Fruit fly (Drosophila melanogaster) whole organism, embryonic: Measurements from ENCODE around the gene CG34288.
A peak's percentile ranks its signal among the peaks of the same experiment; 100 is the strongest.

Experiments
- Atf6 ChIP-seq: fragments of 200-800 bp; sonication (Bioruptor generic); IDR thresholded peaks from 2 replicates; pipeline ENCODE4 v1.3.6; 2022; ENCODE audit warnings: missing biosample characterization, missing genetic modification characterization
- Awh ChIP-seq: fragments of 200-800 bp; sonication (Bioruptor generic); IDR thresholded peaks from 2 replicates; pipeline ENCODE4, ENCODE4 v1.3.6; 2022; ENCODE audit warnings: missing biosample characterization, missing genetic modification characterization
- CG13123 ChIP-seq: fragments of 200-800 bp; sonication (Bioruptor generic); optimal IDR thresholded peaks from 2 replicates; lab custom pipeline; 2016; ENCODE audit warnings: missing biosample characterization, missing genetic modification characterization
- CG15011 ChIP-seq: fragments of 200-800 bp; sonication (Bioruptor generic); optimal IDR thresholded peaks from 3 replicates; lab custom pipeline; 2018; ENCODE audit warnings: missing biosample characterization, mild to moderate bottlenecking, missing genetic modification characterization
- CG17802 ChIP-seq: fragments of 200-800 bp; sonication (Bioruptor generic); optimal IDR thresholded peaks from 2 replicates; lab custom pipeline; 2018; ENCODE audit warnings: missing biosample characterization, mild to moderate bottlenecking, missing genetic modification characterization, moderate library complexity
- CG18011 ChIP-seq: fragments of 200-800 bp; sonication (Bioruptor generic); optimal IDR thresholded peaks from 2 replicates; lab custom pipeline; 2017; ENCODE audit warnings: missing biosample characterization, missing genetic modification characterization, mild to moderate bottlenecking, moderate library complexity, missing genotype
- CG2678 ChIP-seq: fragments of 200-800 bp; sonication (Bioruptor generic); optimal IDR thresholded peaks from 3 replicates; lab custom pipeline; 2019; ENCODE audit warnings: missing biosample characterization, mild to moderate bottlenecking, missing genetic modification characterization, moderate library complexity
- CG34376 ChIP-seq: fragments of 200-800 bp; sonication (Bioruptor generic); optimal IDR thresholded peaks from 2 replicates; lab custom pipeline; 2018; ENCODE audit warnings: missing biosample characterization, mild to moderate bottlenecking, missing genetic modification characterization
- CG4707 ChIP-seq: fragments of 200-800 bp; sonication (Bioruptor generic); optimal IDR thresholded peaks from 2 replicates; lab custom pipeline; 2018; ENCODE audit warnings: missing biosample characterization, mild to moderate bottlenecking, missing genetic modification characterization, moderate library complexity
- CG5180 ChIP-seq: fragments of 200-800 bp; sonication (Bioruptor generic); optimal IDR thresholded peaks from 3 replicates; lab custom pipeline; 2017; ENCODE audit warnings: missing biosample characterization, missing genetic modification characterization, mild to moderate bottlenecking, moderate library complexity, missing genetic modification reagents
- CG7372 ChIP-seq: fragments of 200-800 bp; sonication (Bioruptor generic); IDR thresholded peaks from 2 replicates; pipeline ENCODE4 v1.3.6; 2022; ENCODE audit warnings: missing biosample characterization, missing genetic modification characterization
- CG7839 ChIP-seq: fragments of 200-800 bp; sonication (Bioruptor generic); optimal IDR thresholded peaks from 3 replicates; lab custom pipeline; 2018; ENCODE audit warnings: missing biosample characterization, mild to moderate bottlenecking, missing genetic modification characterization, moderate library complexity
- CG7963 ChIP-seq: fragments of 200-800 bp; sonication (Bioruptor generic); IDR thresholded peaks from 3 replicates; pipeline ENCODE4 v1.3.6; 2022; ENCODE audit warnings: missing biosample characterization, missing genetic modification characterization; ENCODE audit not compliant: partially characterized antibody
- CG8089 ChIP-seq: fragments of 200-800 bp; sonication (Bioruptor generic); optimal IDR thresholded peaks from 3 replicates; lab custom pipeline; 2016; ENCODE audit warnings: missing biosample characterization, missing genetic modification characterization
- CG8478 ChIP-seq: fragments of >200 bp; optimal IDR thresholded peaks from 2 replicates; lab custom pipeline; 2018
- CG8765 ChIP-seq: fragments of 200-800 bp; sonication (Bioruptor generic); IDR thresholded peaks from 2 replicates; pipeline ENCODE4 v1.3.6; 2022; ENCODE audit warnings: missing biosample characterization, missing genetic modification characterization
- CG9609 ChIP-seq: fragments of 200-800 bp; sonication (Bioruptor generic); optimal IDR thresholded peaks from 3 replicates; lab custom pipeline; 2016; ENCODE audit warnings: missing biosample characterization, missing genetic modification characterization
- Chrac-16 ChIP-seq: fragments of 200-800 bp; sonication (Bioruptor generic); optimal IDR thresholded peaks from 3 replicates; lab custom pipeline; 2016; ENCODE audit warnings: missing biosample characterization, missing genetic modification characterization
- Dad ChIP-seq: fragments of 200-800 bp; sonication (Bioruptor generic); optimal IDR thresholded peaks from 3 replicates; lab custom pipeline; 2016; ENCODE audit warnings: missing biosample characterization, missing genetic modification characterization
- Dfd ChIP-seq, 2 experiments: fragments of >200 bp; optimal IDR thresholded peaks; 2 replicates each; lab custom pipeline; 2017; ENCODE audit warnings: missing biosample characterization in 2 of 2, missing genetic modification characterization in 2 of 2
- Dip3 ChIP-seq: fragments of 200-800 bp; sonication (Bioruptor generic); optimal IDR thresholded peaks from 3 replicates; lab custom pipeline; 2016; ENCODE audit warnings: missing biosample characterization, missing genetic modification characterization
- Dll ChIP-seq: fragments of 200-800 bp; sonication (Bioruptor generic); IDR thresholded peaks from 4 replicates; pipeline ENCODE4 v1.3.6; 2022; ENCODE audit warnings: missing biosample characterization, missing genetic modification characterization; ENCODE audit not compliant: partially characterized antibody
- Fer1 ChIP-seq: fragments of 200-800 bp; sonication (Bioruptor generic); optimal IDR thresholded peaks from 2 replicates; lab custom pipeline; 2017; ENCODE audit warnings: missing biosample characterization, mild to moderate bottlenecking, missing genetic modification characterization
- Hsf ChIP-seq: fragments of 200-800 bp; sonication (Bioruptor generic); optimal IDR thresholded peaks from 3 replicates; lab custom pipeline; 2016; ENCODE audit warnings: missing biosample characterization, missing genetic modification characterization
- Lim3 ChIP-seq: fragments of 200-800 bp; sonication (Bioruptor generic); IDR thresholded peaks from 2 replicates; pipeline ENCODE4 v1.3.6; 2022; ENCODE audit warnings: missing biosample characterization, missing genetic modification characterization
- Scr ChIP-seq: fragments of 200-800 bp; sonication (Bioruptor generic); IDR thresholded peaks from 2 replicates; pipeline ENCODE4 v1.3.6; 2022; ENCODE audit warnings: missing biosample characterization, missing genetic modification characterization; ENCODE audit not compliant: partially characterized antibody
- Sox100B ChIP-seq: fragments of 200-800 bp; sonication (Bioruptor generic); optimal IDR thresholded peaks from 3 replicates; lab custom pipeline; 2018; ENCODE audit warnings: missing biosample characterization, mild to moderate bottlenecking, missing genetic modification characterization
- Usf ChIP-seq: fragments of 200-800 bp; sonication (Bioruptor generic); optimal IDR thresholded peaks from 2 replicates; lab custom pipeline; 2017; ENCODE audit warnings: missing genotype, missing biosample characterization, missing genetic modification characterization
- Vsx1 ChIP-seq: fragments of 200-800 bp; sonication (Bioruptor generic); optimal IDR thresholded peaks from 2 replicates; lab custom pipeline; 2017; ENCODE audit warnings: missing biosample characterization, mild to moderate bottlenecking, missing genetic modification characterization, missing genetic modification reagents
- ap ChIP-seq: fragments of 200-800 bp; sonication (Bioruptor generic); IDR thresholded peaks from 2 replicates; pipeline ENCODE4 v1.3.6; 2022; ENCODE audit warnings: missing biosample characterization, missing genetic modification characterization
- ash1 ChIP-seq: fragments of 200-800 bp; sonication (Bioruptor generic); optimal IDR thresholded peaks from 2 replicates; lab custom pipeline; 2018; ENCODE audit warnings: missing biosample characterization, mild to moderate bottlenecking, missing genetic modification characterization
- corto ChIP-seq: fragments of 200-800 bp; sonication (Bioruptor generic); optimal IDR thresholded peaks from 2 replicates; lab custom pipeline; 2016; ENCODE audit warnings: missing biosample characterization, mild to moderate bottlenecking, missing genetic modification characterization, moderate library complexity
- croc ChIP-seq: fragments of 200-800 bp; sonication (Bioruptor generic); conservative IDR thresholded peaks from 3 replicates; pipeline ENCODE4 v1.3.6; 2022; ENCODE audit warnings: missing biosample characterization, missing genetic modification characterization
- dimm ChIP-seq: fragments of 200-800 bp; sonication (Bioruptor generic); IDR thresholded peaks from 2 replicates; pipeline ENCODE4 v1.3.6; 2022; ENCODE audit warnings: missing biosample characterization, missing genetic modification characterization
- esg ChIP-seq: fragments of 200-800 bp; sonication (Bioruptor generic); conservative IDR thresholded peaks from 2 replicates; pipeline ENCODE4 v1.3.6; 2022; ENCODE audit warnings: missing biosample characterization, missing genetic modification characterization
- eyg ChIP-seq: fragments of 200-800 bp; sonication (Bioruptor generic); optimal IDR thresholded peaks from 3 replicates; lab custom pipeline; 2016; ENCODE audit warnings: missing biosample characterization, missing genetic modification characterization
- gt ChIP-seq: fragments of 200-800 bp; sonication (Bioruptor generic); IDR thresholded peaks from 2 replicates; pipeline ENCODE4 v1.3.6; 2022; ENCODE audit warnings: missing biosample characterization, missing genetic modification characterization
- hb ChIP-seq: fragments of 200-800 bp; sonication (Bioruptor generic); IDR thresholded peaks from 3 replicates; pipeline ENCODE4 v1.3.6; 2022; ENCODE audit warnings: missing biosample characterization, missing genetic modification characterization; ENCODE audit not compliant: partially characterized antibody
- kni ChIP-seq: fragments of 200-800 bp; sonication (Bioruptor generic); optimal IDR thresholded peaks from 3 replicates; lab custom pipeline; 2017; ENCODE audit warnings: mild to moderate bottlenecking, missing biosample characterization, missing genetic modification reagents, missing genetic modification characterization
- luna ChIP-seq: fragments of 200-800 bp; sonication (Bioruptor generic); optimal IDR thresholded peaks from 2 replicates; lab custom pipeline; 2016; ENCODE audit warnings: missing biosample characterization, missing genetic modification characterization
- mirr ChIP-seq: fragments of 200-800 bp; sonication (Bioruptor generic); optimal IDR thresholded peaks from 3 replicates; lab custom pipeline; 2018; ENCODE audit warnings: missing biosample characterization, mild to moderate bottlenecking, missing genetic modification characterization
- peb ChIP-seq: fragments of 200-800 bp; sonication (Bioruptor generic); IDR thresholded peaks from 2 replicates; pipeline ENCODE4 v1.3.6; 2022; ENCODE audit warnings: missing biosample characterization, missing genetic modification characterization
- pfk ChIP-seq: fragments of 200-800 bp; sonication (Bioruptor generic); optimal IDR thresholded peaks from 2 replicates; lab custom pipeline; 2018; ENCODE audit warnings: missing biosample characterization, mild to moderate bottlenecking, missing genetic modification characterization, moderate library complexity
- repo ChIP-seq: fragments of 200-800 bp; sonication (Bioruptor generic); optimal IDR thresholded peaks from 2 replicates; lab custom pipeline; 2016; ENCODE audit warnings: missing biosample characterization, missing genetic modification characterization
- rib ChIP-seq: fragments of 200-800 bp; sonication (Bioruptor generic); IDR thresholded peaks from 2 replicates; pipeline ENCODE4 v1.3.6; 2022; ENCODE audit warnings: missing biosample characterization, missing genetic modification characterization
- ro ChIP-seq: fragments of 200-800 bp; sonication (Bioruptor generic); IDR thresholded peaks from 2 replicates; pipeline ENCODE4 v1.3.6; 2022; ENCODE audit warnings: missing biosample characterization, missing genetic modification characterization
- sens ChIP-seq: fragments of 200-800 bp; sonication (Bioruptor generic); peaks from one replicate; lab custom pipeline; 2016; ENCODE audit warnings: missing biosample characterization, missing genetic modification characterization
- slou ChIP-seq: fragments of 200-800 bp; sonication (Bioruptor generic); optimal IDR thresholded peaks from 3 replicates; lab custom pipeline; 2016; ENCODE audit warnings: missing biosample characterization, missing genetic modification characterization
- sug ChIP-seq: fragments of 200-800 bp; optimal IDR thresholded peaks from 2 replicates; lab custom pipeline; 2019; ENCODE audit warnings: missing biosample characterization, mild to moderate bottlenecking, missing genetic modification characterization, moderate library complexity
- unpg ChIP-seq: fragments of 200-800 bp; sonication (Bioruptor generic); optimal IDR thresholded peaks from 3 replicates; lab custom pipeline; 2018; ENCODE audit warnings: missing biosample characterization, mild to moderate bottlenecking, missing genetic modification characterization, moderate library complexity
- vvl ChIP-seq: fragments of 200-800 bp; sonication (Bioruptor generic); IDR thresholded peaks from 2 replicates; pipeline ENCODE4 v1.3.6; 2022; ENCODE audit warnings: missing biosample characterization, missing genetic modification characterization

Gene CG34288

dm6 chr3R:22397068-22397700 is 49.9 kb downstream of the CG34288 start (continued):
- no peak for TF ChIP-seq vvl (GFP tag; lab: Robert Waterston, UW)
- no peak for TF ChIP-seq Sox100B (GFP tag; lab: Kevin White, UChicago)
- no peak for TF ChIP-seq slou (GFP tag; lab: Kevin White, UChicago)
- no peak for TF ChIP-seq ro
- no peak for TF ChIP-seq CG8089 (GFP tag; lab: Kevin White, UChicago)
- no peak for TF ChIP-seq kni (GFP tag; lab: Kevin White, UChicago)
- peak; percentile 88 for TF ChIP-seq CG7963 (GFP tag; lab: Robert Waterston, UW)
- no peak for TF ChIP-seq Fer1 (GFP tag; lab: Kevin White, UChicago)
- TF ChIP-seq unpg (GFP tag; lab: Kevin White, UChicago) = no peak
- no peak for TF ChIP-seq dimm (GFP tag; lab: Robert Waterston, UW)
- no peak for TF ChIP-seq rib (GFP tag; lab: Robert Waterston, UW)
- TF ChIP-seq Chrac-16 = no peak
- TF ChIP-seq Dad = no peak
- no peak for TF ChIP-seq CG7372 (GFP tag; lab: Robert Waterston, UW)
- TF ChIP-seq Hsf = no peak
- no peak for TF ChIP-seq mirr
- no peak for TF ChIP-seq gt (GFP tag; lab: Robert Waterston, UW)
- TF ChIP-seq Dll = 0 out of 4 replicates have a peak, but pooled peaks have one; percentile 56
- no peak for TF ChIP-seq CG5180 (GFP tag; lab: Kevin White, UChicago)
- peak in 1 of 2 experiments; percentile 93 for TF ChIP-seq Dfd (GFP tag; optimal IDR thresholded peaks at IDR 0.05; lab: Kevin White, UChicago)
- no peak for TF ChIP-seq Usf (GFP tag; lab: Kevin White, UChicago)
- no peak for TF ChIP-seq ap (GFP tag; lab: Robert Waterston, UW)
- no peak for TF ChIP-seq CG2678
- TF ChIP-seq corto (GFP tag; lab: Kevin White, UChicago) = no peak
- no peak for TF ChIP-seq Vsx1
- no peak for TF ChIP-seq Dip3
- TF ChIP-seq peb (GFP tag; lab: Robert Waterston, UW) = no peak
- peak; percentile 68 for TF ChIP-seq Scr
- TF ChIP-seq sug (tag; lab: Kevin White, UChicago) = no peak
- no peak for TF ChIP-seq eyg (GFP tag; lab: Kevin White, UChicago)
- no peak for TF ChIP-seq CG8765 (GFP tag; lab: Robert Waterston, UW)
- TF ChIP-seq Lim3 = no peak
- no peak for TF ChIP-seq CG18011 (GFP tag; lab: Kevin White, UChicago)
- peak; percentile 81 for TF ChIP-seq CG8478 (lab: Kevin White, UChicago)
- 0 out of 2 replicates have a peak, but pooled peaks have one; percentile 27 for TF ChIP-seq Atf6 (GFP tag; lab: Robert Waterston, UW)
- TF ChIP-seq CG13123 = no peak
- TF ChIP-seq pfk = no peak
- no peak for TF ChIP-seq CG15011
- TF ChIP-seq luna = no peak
- TF ChIP-seq CG34376 = peak; percentile 23
- no peak for TF ChIP-seq repo
- TF ChIP-seq ash1 (GFP tag; lab: Kevin White, UChicago) = no peak
- TF ChIP-seq CG4707 (GFP tag; lab: Kevin White, UChicago) = no peak
- TF ChIP-seq hb (GFP tag; lab: Robert Waterston, UW) = peak; percentile 84
- TF ChIP-seq esg (GFP tag; lab: Robert Waterston, UW) = no peak
- TF ChIP-seq CG17802 (tag; lab: Kevin White, UChicago) = no peak
- no peak for TF ChIP-seq Awh (GFP tag; lab: Robert Waterston, UW)
- TF ChIP-seq CG9609 (GFP tag; lab: Kevin White, UChicago) = no peak
- no peak for TF ChIP-seq croc (GFP tag; lab: Robert Waterston, UW)
- peak; percentile 68 for TF ChIP-seq sens
- no peak for TF ChIP-seq CG7839 (tag; lab: Kevin White, UChicago)
